Fruit fly (Drosophila melanogaster): ENCODE measurements around the gene spo.
A peak's percentile ranks its signal among the peaks of the same experiment; 100 is the strongest.

Gene spo

dm6 chr3L:5635237-5636025, 43.1 kb upstream of the spo start:
- TF ChIP-seq EcR (GFP tag; optimal IDR thresholded peaks at IDR 0.05), result peak; percentile 89
- TF ChIP-seq CG34367 (tag; optimal IDR thresholded peaks at IDR 0.05), result peak; percentile 23
- TF ChIP-seq CG8159 (tag; optimal IDR thresholded peaks at IDR 0.05), result peak; percentile 55
- TF ChIP-seq Snoo (tag; optimal IDR thresholded peaks at IDR 0.05), result no peak
- TF ChIP-seq CG8301 (tag; optimal IDR thresholded peaks at IDR 0.05), result peak; percentile 41
- no peak for TF ChIP-seq D1 (tag; optimal IDR thresholded peaks at IDR 0.05)
- no peak for TF ChIP-seq gl (tag; optimal IDR thresholded peaks at IDR 0.05)
- peak; percentile 54 for TF ChIP-seq CG17806 (tag; optimal IDR thresholded peaks at IDR 0.05)
- TF ChIP-seq Pif1B (GFP tag; optimal IDR thresholded peaks at IDR 0.05), result no peak
- peak; percentile 22 for TF ChIP-seq CG13204 (GFP tag; optimal IDR thresholded peaks at IDR 0.05)
- no peak; the same call in 2 of the 3 replicates for TF ChIP-seq fd96Ca (GFP tag; IDR thresholded peaks at IDR 0.05)
- TF ChIP-seq CG4496 (GFP tag; IDR thresholded peaks at IDR 0.05), result no peak
- no peak for TF ChIP-seq CG10348 (GFP tag; IDR thresholded peaks at IDR 0.05)
- peak; percentile 42 for TF ChIP-seq CG14655 (GFP tag; optimal IDR thresholded peaks at IDR 0.05)
- no peak for TF ChIP-seq Ets98B (GFP tag; IDR thresholded peaks at IDR 0.05)
- no peak for TF ChIP-seq CG12605 (GFP tag; IDR thresholded peaks at IDR 0.05)
- TF ChIP-seq CG32121 (GFP tag; IDR thresholded peaks at IDR 0.05), result no peak
- peak; percentile 25 for TF ChIP-seq Pif1A (GFP tag; optimal IDR thresholded peaks at IDR 0.05)
- peak; percentile 50 for TF ChIP-seq CG9948 (tag; optimal IDR thresholded peaks at IDR 0.05)
- no peak for TF ChIP-seq rn (GFP tag; IDR thresholded peaks at IDR 0.05)
- peak; percentile 29 for TF ChIP-seq CG15710 (tag; optimal IDR thresholded peaks at IDR 0.05)

- TF ChIP-seq CG14655 (GFP tag; optimal IDR thresholded peaks at IDR 0.05) (no peak), CG8159 (tag; optimal IDR thresholded peaks at IDR 0.05) (no peak), rn (GFP tag; IDR thresholded peaks at IDR 0.05) (no peak), CG13204 (GFP tag; optimal IDR thresholded peaks at IDR 0.05) (peak; percentile 17), D1 (tag; optimal IDR thresholded peaks at IDR 0.05) (no peak), CG4496 (GFP tag; IDR thresholded peaks at IDR 0.05) (0 out of 3 replicates have a peak, but pooled peaks have one; percentile 37), EcR (GFP tag; optimal IDR thresholded peaks at IDR 0.05) (peak; percentile 98), Snoo (tag; optimal IDR thresholded peaks at IDR 0.05) (peak; percentile 3), CG34367 (tag; optimal IDR thresholded peaks at IDR 0.05) (no peak), CG10348 (GFP tag; IDR thresholded peaks at IDR 0.05) (no peak)
Measured at dm6 chr3L:5634188-5634894, 42.0 kb upstream of the spo start.

dm6 chr3L:5633247-5634187, 41.1 kb upstream of the spo start:
- TF ChIP-seq CG4496 (GFP tag; IDR thresholded peaks at IDR 0.05), result peak; percentile 43; the same call in 1 of the 3 replicates
- TF ChIP-seq D1 (tag; optimal IDR thresholded peaks at IDR 0.05), result peak; percentile 10
- peak; percentile 88 for TF ChIP-seq CG9948 (tag; optimal IDR thresholded peaks at IDR 0.05)
- TF ChIP-seq CG12605 (GFP tag; IDR thresholded peaks at IDR 0.05), result peak; percentile 67
- TF ChIP-seq Ets98B (GFP tag; IDR thresholded peaks at IDR 0.05), result no peak; the same call in 1 of the 2 replicates
- peak; percentile 80 for TF ChIP-seq CG17806 (tag; optimal IDR thresholded peaks at IDR 0.05)
- TF ChIP-seq gl (tag; optimal IDR thresholded peaks at IDR 0.05), result no peak
- TF ChIP-seq CG34367 (tag; optimal IDR thresholded peaks at IDR 0.05), result peak; percentile 34
- no peak for TF ChIP-seq rn (GFP tag; IDR thresholded peaks at IDR 0.05)
- no peak for TF ChIP-seq CG13204 (GFP tag; optimal IDR thresholded peaks at IDR 0.05)
- peak; percentile 36 for TF ChIP-seq CG8159 (tag; optimal IDR thresholded peaks at IDR 0.05)
- no peak for TF ChIP-seq CG10348 (GFP tag; IDR thresholded peaks at IDR 0.05)
- peak; percentile 85 for TF ChIP-seq CG14655 (GFP tag; optimal IDR thresholded peaks at IDR 0.05)
- TF ChIP-seq Pif1B (GFP tag; optimal IDR thresholded peaks at IDR 0.05), result peak; percentile 50
- no peak for TF ChIP-seq fd96Ca (GFP tag; IDR thresholded peaks at IDR 0.05)
- no peak for TF ChIP-seq CG15710 (tag; optimal IDR thresholded peaks at IDR 0.05)
- TF ChIP-seq Pif1A (GFP tag; optimal IDR thresholded peaks at IDR 0.05), result peak; percentile 33
- TF ChIP-seq EcR (GFP tag; optimal IDR thresholded peaks at IDR 0.05), result peak; percentile 85
- no peak for TF ChIP-seq CG32121 (GFP tag; IDR thresholded peaks at IDR 0.05)
- TF ChIP-seq CG8301 (tag; optimal IDR thresholded peaks at IDR 0.05), result peak; percentile 48
- TF ChIP-seq Snoo (tag; optimal IDR thresholded peaks at IDR 0.05), result no peak

dm6 chr3L:5631917-5632316, 39.5 kb upstream of the spo start:
- no peak for TF ChIP-seq CG34367 (tag; optimal IDR thresholded peaks at IDR 0.05)
- no peak for TF ChIP-seq CG4496 (GFP tag; IDR thresholded peaks at IDR 0.05)
- no peak for TF ChIP-seq CG8301 (tag; optimal IDR thresholded peaks at IDR 0.05)
- no peak for TF ChIP-seq CG14655 (GFP tag; optimal IDR thresholded peaks at IDR 0.05)
- no peak for TF ChIP-seq CG10348 (GFP tag; IDR thresholded peaks at IDR 0.05)
- TF ChIP-seq rn (GFP tag; IDR thresholded peaks at IDR 0.05), result no peak
- TF ChIP-seq fd96Ca (GFP tag; IDR thresholded peaks at IDR 0.05), result no peak
- TF ChIP-seq CG12605 (GFP tag; IDR thresholded peaks at IDR 0.05), result no peak
- no peak for TF ChIP-seq Pif1A (GFP tag; optimal IDR thresholded peaks at IDR 0.05)
- no peak for TF ChIP-seq CG15710 (tag; optimal IDR thresholded peaks at IDR 0.05)
- TF ChIP-seq Snoo (tag; optimal IDR thresholded peaks at IDR 0.05), result no peak
- TF ChIP-seq CG32121 (GFP tag; IDR thresholded peaks at IDR 0.05), result no peak
- no peak for TF ChIP-seq gl (tag; optimal IDR thresholded peaks at IDR 0.05)
